Worm (Caenorhabditis elegans) whole organism, L4 larva: ENCODE measurements around the gene fzr-1.

Experiments used
- F26F4.8 ChIP-seq: fragments of 200-800 bp; sonication (Bioruptor generic); conservative IDR thresholded peaks from 2 replicates; pipeline ENCODE4 v1.3.6; 2022; ENCODE audit warnings: missing genetic modification characterization, missing compliant biosample characterization
- F44E2.7 ChIP-seq: fragments of 200-800 bp; sonication (Bioruptor generic); IDR thresholded peaks from 2 replicates; pipeline ENCODE4 v2.1.2; 2022; ENCODE audit warnings: missing genetic modification characterization, missing compliant biosample characterization
- R02D3.7 ChIP-seq: fragments of 150-350 bp; sonication (generic microtip); optimal IDR thresholded peaks from 3 replicates; lab custom pipeline; 2014; ENCODE audit warnings: missing biosample characterization, missing genetic modification characterization
- Y5F2A.4 ChIP-seq: fragments of 200-800 bp; sonication (Bioruptor generic); optimal IDR thresholded peaks from 2 replicates; lab custom pipeline; 2018; ENCODE audit warnings: mild to moderate bottlenecking, missing genetic modification characterization, missing compliant biosample characterization
- ama-1 ChIP-seq: fragments of 150-350 bp; optimal IDR thresholded peaks from 2 replicates; lab custom pipeline; 2014; ENCODE audit warnings: inconsistent platforms, mixed read lengths
- arid-1 ChIP-seq: fragments of 200-800 bp; sonication (Bioruptor generic); conservative IDR thresholded peaks from 2 replicates; pipeline ENCODE4 v1.3.6; 2022; ENCODE audit warnings: missing genetic modification reagents, missing genetic modification characterization, missing compliant biosample characterization
- ces-1 ChIP-seq: fragments of 150-350 bp; sonication (generic microtip); optimal IDR thresholded peaks from 4 replicates; lab custom pipeline; 2014; ENCODE audit warnings: missing biosample characterization, missing genetic modification reagents, missing genetic modification characterization
- egl-27 ChIP-seq: sonication (generic microtip); optimal IDR thresholded peaks from 3 replicates; lab custom pipeline; 2017; ENCODE audit warnings: missing biosample characterization, missing genetic modification reagents, missing genetic modification characterization
- egl-43 ChIP-seq: fragments of 200-800 bp; sonication (Bioruptor generic); IDR thresholded peaks from 2 replicates; pipeline ENCODE4 v1.3.6; 2022; ENCODE audit warnings: missing genetic modification reagents, missing genetic modification characterization, missing compliant biosample characterization
- nhr-28 ChIP-seq: fragments of 150-350 bp; optimal IDR thresholded peaks from 2 replicates; lab custom pipeline; 2014; ENCODE audit warnings: missing biosample characterization, missing genetic modification characterization
- nhr-77 ChIP-seq: fragments of 150-350 bp; optimal IDR thresholded peaks from 2 replicates; lab custom pipeline; 2014; ENCODE audit warnings: missing biosample characterization, missing genetic modification characterization
- pha-4 ChIP-seq, 2 experiments: fragments of 150-350 bp in 1 of 2; fragments of 200-800 bp in 1 of 2; sonication (Bioruptor generic) in 1 of 2; IDR thresholded peaks in 1 of 2; optimal IDR thresholded peaks in 1 of 2; 2 replicates each; pipeline versions ENCODE4 v1.3.6 to Lab custom; 2014 to 2022; ENCODE audit warnings: missing genetic modification characterization in 2 of 2, missing genetic modification reagents in 2 of 2, missing biosample characterization in 1 of 2, missing compliant biosample characterization in 1 of 2
- snpc-4 ChIP-seq: fragments of 150-350 bp; optimal IDR thresholded peaks from 2 replicates; lab custom pipeline; 2014; ENCODE audit warnings: missing biosample characterization, missing genetic modification characterization
- zag-1 ChIP-seq: fragments of 150-350 bp; optimal IDR thresholded peaks from 2 replicates; lab custom pipeline; 2014; ENCODE audit warnings: missing biosample characterization, missing genetic modification characterization

- TF ChIP-seq Y5F2A.4 (GFP tag; lab: Kevin White, UChicago) (no peak), egl-27 (tag; lab: Kevin White, UChicago) (no peak), snpc-4 (tag; lab: Kevin White, UChicago) (no peak), nhr-77 (tag; lab: Kevin White, UChicago) (no peak), F26F4.8 (no peak), nhr-28 (tag; lab: Kevin White, UChicago) (peak; percentile 45), F44E2.7 (GFP tag; lab: Robert Waterston, UW) (no peak), ces-1 (GFP tag; lab: Kevin White, UChicago) (no peak), arid-1 (no peak), zag-1 (tag; lab: Kevin White, UChicago) (no peak), egl-43 (no peak), ama-1 (lab: Kevin White, UChicago) (no peak), R02D3.7 (tag; lab: Kevin White, UChicago) (no peak), pha-4 (GFP tag; IDR thresholded peaks at IDR 0.05; lab: Robert Waterston, UW) (no peak), pha-4 (tag; optimal IDR thresholded peaks at IDR 0.05; lab: Kevin White, UChicago) (no peak)
Observed at ce11 chrII:9660379-9660778, 16.1 kb upstream of the fzr-1 start, which contains the start of gene ZK1320.3.
